Worm (Caenorhabditis elegans) whole organism, L3 larva: Measurements from ENCODE around the gene rbm-22.

ENCODE experiments used
- ZK546.5 ChIP-seq: sonication (generic microtip); optimal IDR thresholded peaks from 2 replicates; lab custom pipeline; 2017; ENCODE audit warnings: missing biosample characterization, missing genetic modification characterization
- ceh-16 ChIP-seq: sonication (generic microtip); optimal IDR thresholded peaks from 2 replicates; lab custom pipeline; 2017; ENCODE audit warnings: missing biosample characterization, missing genetic modification characterization
- ceh-9 ChIP-seq: sonication (generic microtip); optimal IDR thresholded peaks from 2 replicates; lab custom pipeline; 2018; ENCODE audit warnings: missing biosample characterization, missing genetic modification characterization
- daf-12 ChIP-seq: fragments of 150-350 bp; optimal IDR thresholded peaks from 2 replicates; lab custom pipeline; 2014; ENCODE audit warnings: missing biosample characterization, missing genetic modification reagents, missing genetic modification characterization
- egl-27 ChIP-seq: sonication (generic microtip); optimal IDR thresholded peaks from 4 replicates; lab custom pipeline; 2017; ENCODE audit warnings: missing biosample characterization, missing genetic modification reagents, missing genetic modification characterization
- egl-5 ChIP-seq: fragments of 150-350 bp; optimal IDR thresholded peaks from 2 replicates; lab custom pipeline; 2017; ENCODE audit warnings: missing biosample characterization, missing genetic modification reagents, missing genetic modification characterization, inconsistent platforms
- elt-1 ChIP-seq: fragments of 150-350 bp; optimal IDR thresholded peaks from 2 replicates; lab custom pipeline; 2014; ENCODE audit warnings: missing biosample characterization, missing genetic modification characterization
- elt-2 ChIP-seq: sonication (generic microtip); optimal IDR thresholded peaks from 2 replicates; lab custom pipeline; 2016; ENCODE audit warnings: missing genetic modification reagents, mild to moderate bottlenecking, missing genetic modification characterization, missing compliant biosample characterization
- elt-3 ChIP-seq, 3 experiments: fragments of 150-350 bp in 1 of 3; sonication (generic microtip) in 2 of 3; optimal IDR thresholded peaks; 2 replicates in 2 of 3; 4 replicates in 1 of 3; lab custom pipeline; 2014 to 2017; ENCODE audit warnings: missing biosample characterization in 3 of 3, missing genetic modification characterization in 3 of 3
- eor-1 ChIP-seq, 2 experiments: fragments of 150-350 bp; optimal IDR thresholded peaks; 2 replicates each; lab custom pipeline; 2014 to 2018; ENCODE audit warnings: missing biosample characterization in 2 of 2, missing genetic modification characterization in 2 of 2
- fkh-2 ChIP-seq: fragments of 150-350 bp; optimal IDR thresholded peaks from 2 replicates; lab custom pipeline; 2014; ENCODE audit warnings: missing biosample characterization, missing genetic modification reagents, missing genetic modification characterization
- fos-1 ChIP-seq: fragments of 150-350 bp; optimal IDR thresholded peaks from 2 replicates; lab custom pipeline; 2014; ENCODE audit warnings: missing biosample characterization, missing genetic modification characterization
- hmg-11 ChIP-seq: sonication (generic microtip); optimal IDR thresholded peaks from 2 replicates; lab custom pipeline; 2016; ENCODE audit warnings: missing genetic modification characterization, missing compliant biosample characterization
- jun-1 ChIP-seq: fragments of 150-350 bp; optimal IDR thresholded peaks from 2 replicates; lab custom pipeline; 2014; ENCODE audit warnings: missing biosample characterization, missing genetic modification reagents, missing genetic modification characterization
- lin-15B ChIP-seq: fragments of 150-350 bp; optimal IDR thresholded peaks from 2 replicates; lab custom pipeline; 2014; ENCODE audit warnings: missing biosample characterization, missing genetic modification characterization
- lin-39 ChIP-seq: fragments of 150-350 bp; optimal IDR thresholded peaks from 2 replicates; lab custom pipeline; 2018; ENCODE audit warnings: missing biosample characterization, missing genetic modification reagents, missing genetic modification characterization
- mml-1 ChIP-seq: fragments of 150-350 bp; sonication (generic microtip); optimal IDR thresholded peaks from 3 replicates; lab custom pipeline; 2014; ENCODE audit warnings: missing biosample characterization, missing genetic modification characterization
- nfya-1 ChIP-seq: sonication (generic microtip); optimal IDR thresholded peaks from 2 replicates; lab custom pipeline; 2017; ENCODE audit warnings: missing genetic modification characterization, mild to moderate bottlenecking, missing compliant biosample characterization, antibody characterized with exemption, moderate library complexity; ENCODE audit not compliant: insufficient read depth
- nhr-11 ChIP-seq: fragments of 150-350 bp; optimal IDR thresholded peaks from 2 replicates; lab custom pipeline; 2014; ENCODE audit warnings: missing biosample characterization, missing genetic modification characterization
- nhr-23 ChIP-seq: fragments of 150-350 bp; optimal IDR thresholded peaks from 2 replicates; lab custom pipeline; 2014; ENCODE audit warnings: missing biosample characterization, missing genetic modification reagents, missing genetic modification characterization
- nhr-237 ChIP-seq: fragments of 150-350 bp; optimal IDR thresholded peaks from 2 replicates; lab custom pipeline; 2014; ENCODE audit warnings: missing biosample characterization, missing genetic modification characterization
- nhr-25 ChIP-seq: sonication (generic microtip); optimal IDR thresholded peaks from 2 replicates; lab custom pipeline; 2017; ENCODE audit warnings: missing biosample characterization, missing genetic modification characterization
- nhr-67 ChIP-seq: fragments of 150-350 bp; optimal IDR thresholded peaks from 2 replicates; lab custom pipeline; 2014; ENCODE audit warnings: missing biosample characterization, missing genetic modification characterization
- nhr-77 ChIP-seq: fragments of 150-350 bp; optimal IDR thresholded peaks from 2 replicates; lab custom pipeline; 2014; ENCODE audit warnings: missing biosample characterization, missing genetic modification characterization
- pqm-1 ChIP-seq: fragments of 150-350 bp; optimal IDR thresholded peaks from 2 replicates; lab custom pipeline; 2017; ENCODE audit warnings: missing biosample characterization, missing genetic modification characterization, inconsistent platforms
- sea-2 ChIP-seq: fragments of 150-350 bp; sonication (generic microtip); optimal IDR thresholded peaks from 4 replicates; lab custom pipeline; 2014; ENCODE audit warnings: missing biosample characterization, missing genetic modification reagents, missing genetic modification characterization
- snpc-4 ChIP-seq: fragments of 150-350 bp; optimal IDR thresholded peaks from 2 replicates; lab custom pipeline; 2014; ENCODE audit warnings: missing biosample characterization, missing genetic modification characterization
- tbx-2 ChIP-seq: sonication (generic microtip); optimal IDR thresholded peaks from 2 replicates; lab custom pipeline; 2016; ENCODE audit warnings: mild to moderate bottlenecking, missing genetic modification characterization, missing compliant biosample characterization
- unc-39 ChIP-seq: sonication (generic microtip); optimal IDR thresholded peaks from 4 replicates; lab custom pipeline; 2017; ENCODE audit warnings: missing biosample characterization, missing genetic modification characterization
- unc-62 ChIP-seq: fragments of 150-350 bp; sonication (generic microtip); optimal IDR thresholded peaks from 4 replicates; lab custom pipeline; 2014; ENCODE audit warnings: missing biosample characterization, missing genetic modification reagents, missing genetic modification characterization
- zag-1 ChIP-seq: fragments of 150-350 bp; optimal IDR thresholded peaks from 2 replicates; lab custom pipeline; 2014; ENCODE audit warnings: missing biosample characterization, missing genetic modification characterization
- ztf-11 ChIP-seq: fragments of 150-350 bp; optimal IDR thresholded peaks from 2 replicates; lab custom pipeline; 2014; ENCODE audit warnings: missing biosample characterization, missing genetic modification characterization
- ztf-4 ChIP-seq: fragments of 150-350 bp; optimal IDR thresholded peaks from 2 replicates; lab custom pipeline; 2014; ENCODE audit warnings: missing biosample characterization, missing genetic modification characterization

rbm-22 gene

ce11 chrIV:10902476-10902875, 41.3 kb downstream of the rbm-22 start:
- TF ChIP-seq eor-1 (tag; optimal IDR thresholded peaks at IDR 0.05; lab: Kevin White, UChicago) (no peak), ztf-11 (tag; lab: Kevin White, UChicago) (no peak), sea-2 (GFP tag; lab: Kevin White, UChicago) (no peak), ZK546.5 (tag; lab: Kevin White, UChicago) (no peak), tbx-2 (no peak), hmg-11 (tag; lab: Kevin White, UChicago) (no peak)

- TF ChIP-seq nhr-23 = no peak
- TF ChIP-seq ztf-4 = no peak
- TF ChIP-seq ztf-11 (tag; lab: Kevin White, UChicago) = no peak
- TF ChIP-seq jun-1 (tag; lab: Kevin White, UChicago) = no peak
- no peak for TF ChIP-seq elt-3 (tag; optimal IDR thresholded peaks at IDR 0.05; lab: Kevin White, UChicago)
- TF ChIP-seq ceh-16 (tag; lab: Kevin White, UChicago) = no peak
- no peak for TF ChIP-seq nhr-25 (tag; lab: Kevin White, UChicago)
- TF ChIP-seq unc-39 (tag; lab: Kevin White, UChicago) = no peak
- TF ChIP-seq hmg-11 (tag; lab: Kevin White, UChicago) = no peak
- TF ChIP-seq egl-27 (tag; lab: Kevin White, UChicago) = no peak
- TF ChIP-seq unc-62 (GFP tag; lab: Kevin White, UChicago) = no peak
- no peak for TF ChIP-seq daf-12 (tag; lab: Kevin White, UChicago)
- no peak for TF ChIP-seq sea-2 (GFP tag; lab: Kevin White, UChicago)
- TF ChIP-seq elt-1 (tag; lab: Kevin White, UChicago) = no peak
- TF ChIP-seq zag-1 (tag; lab: Kevin White, UChicago) = no peak
- no peak for TF ChIP-seq fkh-2
- TF ChIP-seq lin-39 (tag; lab: Kevin White, UChicago) = no peak
- TF ChIP-seq snpc-4 = no peak
- TF ChIP-seq, all 47 proteins: peak for 0
These were observed 43.1 kb downstream of the rbm-22 start, which contains the start of gene ZK596.3 for ce11 chrIV:10904282-10904681. ZK596.3 (minus strand) TSS chrIV:10904382.

DNA sequence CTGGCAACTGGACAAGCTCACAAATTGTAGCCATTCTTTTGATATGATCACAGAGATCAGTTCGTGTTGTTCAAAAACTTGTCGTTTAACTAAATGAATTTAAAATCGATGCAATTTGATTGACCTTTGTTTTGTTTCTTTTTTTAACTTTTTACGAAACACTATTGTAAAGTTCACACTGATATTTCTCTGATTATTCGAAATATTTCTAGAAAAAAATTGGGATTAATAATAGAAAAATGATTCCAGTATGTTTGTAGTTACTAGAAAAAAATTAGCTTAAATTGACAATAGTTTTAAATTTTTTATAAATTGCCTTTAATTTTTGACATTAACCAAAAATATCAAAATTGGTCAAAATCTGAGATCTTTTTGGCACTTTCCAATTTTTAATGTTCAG, 48.0 kb downstream of the rbm-22 start, which contains the start of gene ZK596.2:
Gene ZK596.2, minus strand, starts transcription at position 101 of the 400 bp plus-strand sequence.
- TF ChIP-seq jun-1 (tag; lab: Kevin White, UChicago) (no peak), fos-1 (tag; lab: Kevin White, UChicago) (no peak), egl-27 (tag; lab: Kevin White, UChicago) (no peak), nhr-77 (tag; lab: Kevin White, UChicago) (no peak), egl-5 (tag; lab: Kevin White, UChicago) (no peak), ztf-4 (no peak), ceh-9 (tag; lab: Kevin White, UChicago) (no peak), nhr-25 (tag; lab: Kevin White, UChicago) (no peak), nhr-237 (tag; lab: Kevin White, UChicago) (no peak), nhr-67 (tag; lab: Kevin White, UChicago) (no peak), unc-62 (GFP tag; lab: Kevin White, UChicago) (no peak), hmg-11 (tag; lab: Kevin White, UChicago) (no peak), ztf-11 (tag; lab: Kevin White, UChicago) (no peak), fkh-2 (no peak), nhr-11 (no peak), eor-1 (tag; optimal IDR thresholded peaks at IDR 0.05; lab: Kevin White, UChicago) (no peak), mml-1 (no peak), nfya-1 (tag; lab: Kevin White, UChicago) (no peak)

ce11 chrIV:10909708-10910107, 48.5 kb downstream of the rbm-22 start, which contains the start of gene pyk-2:
pyk-2 (plus strand) TSS chrIV:10909913.
- TF ChIP-seq pqm-1 (tag; lab: Kevin White, UChicago) (peak; percentile 67), ZK546.5 (tag; lab: Kevin White, UChicago) (no peak), nhr-11 (no peak), lin-15B (tag; lab: Kevin White, UChicago) (no peak), elt-2 (tag; lab: Kevin White, UChicago) (peak; percentile 79), jun-1 (tag; lab: Kevin White, UChicago) (no peak)

- TF ChIP-seq jun-1 (tag; lab: Kevin White, UChicago) (no peak), elt-2 (tag; lab: Kevin White, UChicago) (peak; percentile 40)
These were observed 51.9 kb downstream of the rbm-22 start, which contains the start of gene ZK593.2 for ce11 chrIV:10913081-10913480. ZK593.2 (plus strand) TSS chrIV:10913381.
